Fruit fly (Drosophila melanogaster): ENCODE measurements around the gene DPCoAC.

Gene DPCoAC

dm6 chr3R:20558106-20558489 is 631 bp upstream of the DPCoAC start:
- no peak for TF ChIP-seq Rel (GFP tag; optimal IDR thresholded peaks at IDR 0.05)
- TF ChIP-seq Rel (tag; optimal IDR thresholded peaks at IDR 0.05): peak; percentile 67
- TF ChIP-seq Sp1 (GFP tag; optimal IDR thresholded peaks at IDR 0.05): no peak
- TF ChIP-seq rgr (GFP tag; optimal IDR thresholded peaks at IDR 0.05): no peak
- TF ChIP-seq Hr83 (GFP tag; optimal IDR thresholded peaks at IDR 0.05; ENCODE audit: poor library complexity, severe bottlenecking): peak; percentile 29

- no peak for TF ChIP-seq CG32264 (GFP tag; optimal IDR thresholded peaks at IDR 0.05)
- TF ChIP-seq pan (optimal IDR thresholded peaks at IDR 0.05): no peak
- no peak for TF ChIP-seq Mio (GFP tag; optimal IDR thresholded peaks at IDR 0.05)
- TF ChIP-seq foxo (GFP tag; optimal IDR thresholded peaks at IDR 0.05): no peak
- no peak for TF ChIP-seq woc (GFP tag; optimal IDR thresholded peaks at IDR 0.05)
- no peak for TF ChIP-seq Dif (GFP tag; optimal IDR thresholded peaks at IDR 0.05; ENCODE audit: partially characterized antibody)
- no peak for TF ChIP-seq GATAd (GFP tag; optimal IDR thresholded peaks at IDR 0.05)
- no peak for TF ChIP-seq Sp1 (GFP tag; optimal IDR thresholded peaks at IDR 0.05)
- no peak for TF ChIP-seq psq (GFP tag; optimal IDR thresholded peaks at IDR 0.05)
- TF ChIP-seq Myc (optimal IDR thresholded peaks at IDR 0.05): no peak
- no peak for TF ChIP-seq CG9705 (GFP tag; optimal IDR thresholded peaks at IDR 0.05)
- no peak for TF ChIP-seq fru (GFP tag; optimal IDR thresholded peaks at IDR 0.05)
- TF ChIP-seq N (GFP tag; optimal IDR thresholded peaks at IDR 0.05): no peak
- TF ChIP-seq ey (GFP tag; optimal IDR thresholded peaks at IDR 0.05): no peak
- no peak for TF ChIP-seq tai (GFP tag; optimal IDR thresholded peaks at IDR 0.05)
- no peak for TF ChIP-seq CrebA (GFP tag; optimal IDR thresholded peaks at IDR 0.05; ENCODE audit: borderline replicate concordance)
- TF ChIP-seq rgr (GFP tag; optimal IDR thresholded peaks at IDR 0.05): no peak
- no peak for TF ChIP-seq dl (GFP tag; optimal IDR thresholded peaks at IDR 0.05; ENCODE audit: insufficient read depth in 1 of 2, partially characterized antibody in 2 of 2)
- no peak for TF ChIP-seq dsf (GFP tag; optimal IDR thresholded peaks at IDR 0.05; ENCODE audit: borderline replicate concordance)
Measured at dm6 chr3R:20557114-20557414, 403 bp downstream of the DPCoAC start.

- TF ChIP-seq ey (GFP tag; optimal IDR thresholded peaks at IDR 0.05) (peak; percentile 62), sv (GFP tag; optimal IDR thresholded peaks at IDR 0.05) (peak; percentile 37), Dif (GFP tag; optimal IDR thresholded peaks at IDR 0.05; ENCODE audit: partially characterized antibody) (peak; percentile 4), dmrt93B (GFP tag; optimal IDR thresholded peaks at IDR 0.05) (peak; percentile 37), tai (GFP tag; optimal IDR thresholded peaks at IDR 0.05) (no peak), woc (GFP tag; optimal IDR thresholded peaks at IDR 0.05) (peak; percentile 72), jim (GFP tag; optimal IDR thresholded peaks at IDR 0.05) (no peak), br (GFP tag; optimal IDR thresholded peaks at IDR 0.05) (peak; percentile 55), fru (GFP tag; optimal IDR thresholded peaks at IDR 0.05) (peak; percentile 72), Rel (GFP tag; optimal IDR thresholded peaks at IDR 0.05) (no peak), Rel (tag; optimal IDR thresholded peaks at IDR 0.05) (no peak), foxo (GFP tag; optimal IDR thresholded peaks at IDR 0.05) (peak in 1 of 2 experiments; percentile 76), CrebA (GFP tag; optimal IDR thresholded peaks at IDR 0.05; ENCODE audit: borderline replicate concordance) (no peak), Vsx2 (GFP tag; optimal IDR thresholded peaks at IDR 0.05; ENCODE audit: partially characterized antibody) (no peak), HLH106 (tag; optimal IDR thresholded peaks at IDR 0.05) (peak; percentile 54), CG9705 (GFP tag; optimal IDR thresholded peaks at IDR 0.05) (no peak), CG32264 (GFP tag; optimal IDR thresholded peaks at IDR 0.05) (no peak), OdsH (GFP tag; optimal IDR thresholded peaks at IDR 0.05) (peak; percentile 67), Dfd (GFP tag; optimal IDR thresholded peaks at IDR 0.05) (no peak), Hr83 (GFP tag; optimal IDR thresholded peaks at IDR 0.05; ENCODE audit: poor library complexity, severe bottlenecking) (no peak), usp (GFP tag; optimal IDR thresholded peaks at IDR 0.05) (no peak), Mio (GFP tag; optimal IDR thresholded peaks at IDR 0.05) (no peak), sage (GFP tag; optimal IDR thresholded peaks at IDR 0.05) (no peak), Hr78 (GFP tag; optimal IDR thresholded peaks at IDR 0.05) (no peak), dsf (GFP tag; optimal IDR thresholded peaks at IDR 0.05; ENCODE audit: borderline replicate concordance) (no peak), N (GFP tag; optimal IDR thresholded peaks at IDR 0.05) (no peak), Hnf4 (GFP tag; optimal IDR thresholded peaks at IDR 0.05) (peak; percentile 9), Myc (optimal IDR thresholded peaks at IDR 0.05) (no peak), Jra (GFP tag; optimal IDR thresholded peaks at IDR 0.05) (no peak), GATAd (GFP tag; optimal IDR thresholded peaks at IDR 0.05) (no peak), Abd-B (GFP tag; optimal IDR thresholded peaks at IDR 0.05) (no peak), rgr (GFP tag; optimal IDR thresholded peaks at IDR 0.05) (peak; percentile 60), h (GFP tag; optimal IDR thresholded peaks at IDR 0.05) (peak; percentile 82), dl (GFP tag; optimal IDR thresholded peaks at IDR 0.05; ENCODE audit: insufficient read depth in 1 of 2, partially characterized antibody in 2 of 2) (no peak), pan (optimal IDR thresholded peaks at IDR 0.05) (no peak), Sp1 (GFP tag; optimal IDR thresholded peaks at IDR 0.05) (peak; percentile 18), lola (GFP tag; optimal IDR thresholded peaks at IDR 0.05) (no peak), brk (GFP tag; optimal IDR thresholded peaks at IDR 0.05) (peak; percentile 14), psq (GFP tag; optimal IDR thresholded peaks at IDR 0.05) (peak; percentile 47)
Measured at dm6 chr3R:20556281-20557113, 970 bp downstream of the DPCoAC start.
